Fruit fly (Drosophila melanogaster): ENCODE data around the gene CG9662.

The CG9662 gene

DNA sequence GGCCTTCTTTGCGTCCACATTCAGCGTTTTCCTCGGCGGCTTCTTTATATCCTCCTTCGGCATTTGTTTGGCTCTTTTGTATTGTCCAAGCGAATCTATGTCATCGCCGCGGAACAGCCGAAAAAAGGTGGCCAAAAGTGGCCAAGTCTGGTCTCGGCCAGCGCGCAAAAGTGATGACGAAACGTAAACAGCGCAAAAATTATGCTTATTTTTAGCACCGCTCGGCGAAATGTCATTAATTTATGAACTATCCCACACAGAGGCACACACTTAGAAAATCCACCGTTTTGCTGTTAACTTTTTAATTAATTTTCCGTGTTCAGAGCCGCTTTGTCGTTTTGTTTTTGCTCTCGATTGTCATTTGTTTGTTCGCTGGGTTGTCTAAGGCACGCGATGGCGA is 5.6 kb downstream of the CG9662 start:
- TF ChIP-seq CG12768 (GFP tag; optimal IDR thresholded peaks at IDR 0.05) (no peak), CG5204 (GFP tag; optimal IDR thresholded peaks at IDR 0.05) (no peak), tj (GFP tag; optimal IDR thresholded peaks at IDR 0.05) (peak; percentile 92), pad (GFP tag; optimal IDR thresholded peaks at IDR 0.05) (no peak), cnc (optimal IDR thresholded peaks at IDR 0.05) (no peak), cic (GFP tag; optimal IDR thresholded peaks at IDR 0.05) (no peak), CG7045 (GFP tag; optimal IDR thresholded peaks at IDR 0.05) (no peak), CG7101 (tag; optimal IDR thresholded peaks at IDR 0.05) (no peak), Mnt (GFP tag; optimal IDR thresholded peaks at IDR 0.05) (no peak), CG33017 (tag; optimal IDR thresholded peaks at IDR 0.05) (no peak), kay (GFP tag; ENCODE audit: borderline replicate concordance) (peak; percentile 80), bab1 (GFP tag; optimal IDR thresholded peaks at IDR 0.05) (no peak)

DNA sequence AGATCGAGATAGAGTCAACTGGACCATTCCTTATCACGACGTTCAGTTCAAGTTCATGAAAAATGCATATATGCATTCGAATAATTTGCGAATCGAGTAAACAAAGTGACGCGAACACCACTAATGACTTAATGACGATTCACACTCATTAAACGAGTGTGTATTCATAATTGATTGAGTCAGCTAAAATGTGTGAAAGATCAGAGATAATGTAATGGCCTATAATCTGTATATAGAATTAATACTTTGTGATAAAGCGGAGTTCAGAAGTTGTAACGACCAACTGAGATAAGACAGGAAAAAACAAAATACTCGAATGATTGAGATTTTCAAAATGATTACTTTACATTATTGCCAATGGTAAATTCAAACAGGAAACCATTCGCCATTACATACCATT is 6.7 kb downstream of the CG9662 start:
- no peak for TF ChIP-seq CG5204 (GFP tag; optimal IDR thresholded peaks at IDR 0.05)
- no peak for TF ChIP-seq Crg-1 (GFP tag; optimal IDR thresholded peaks at IDR 0.05)
- no peak for TF ChIP-seq CG33017 (tag; optimal IDR thresholded peaks at IDR 0.05)
- TF ChIP-seq CG1620 (GFP tag; optimal IDR thresholded peaks at IDR 0.05): no peak
- TF ChIP-seq pad (GFP tag; optimal IDR thresholded peaks at IDR 0.05): no peak
- TF ChIP-seq tj (GFP tag; optimal IDR thresholded peaks at IDR 0.05): peak; percentile 49
- TF ChIP-seq kay (GFP tag; ENCODE audit: borderline replicate concordance): peak; percentile 73
- no peak for TF ChIP-seq ovo (GFP tag; optimal IDR thresholded peaks at IDR 0.05)
- no peak for TF ChIP-seq CG7045 (GFP tag; optimal IDR thresholded peaks at IDR 0.05)
- TF ChIP-seq Mnt (GFP tag; optimal IDR thresholded peaks at IDR 0.05): no peak
- no peak for TF ChIP-seq Hr96 (GFP tag; optimal IDR thresholded peaks at IDR 0.05)
- no peak for TF ChIP-seq toe (GFP tag; optimal IDR thresholded peaks at IDR 0.05)
- TF ChIP-seq CG7101 (tag; optimal IDR thresholded peaks at IDR 0.05): no peak
- no peak for TF ChIP-seq CG12768 (GFP tag; optimal IDR thresholded peaks at IDR 0.05)

DNA sequence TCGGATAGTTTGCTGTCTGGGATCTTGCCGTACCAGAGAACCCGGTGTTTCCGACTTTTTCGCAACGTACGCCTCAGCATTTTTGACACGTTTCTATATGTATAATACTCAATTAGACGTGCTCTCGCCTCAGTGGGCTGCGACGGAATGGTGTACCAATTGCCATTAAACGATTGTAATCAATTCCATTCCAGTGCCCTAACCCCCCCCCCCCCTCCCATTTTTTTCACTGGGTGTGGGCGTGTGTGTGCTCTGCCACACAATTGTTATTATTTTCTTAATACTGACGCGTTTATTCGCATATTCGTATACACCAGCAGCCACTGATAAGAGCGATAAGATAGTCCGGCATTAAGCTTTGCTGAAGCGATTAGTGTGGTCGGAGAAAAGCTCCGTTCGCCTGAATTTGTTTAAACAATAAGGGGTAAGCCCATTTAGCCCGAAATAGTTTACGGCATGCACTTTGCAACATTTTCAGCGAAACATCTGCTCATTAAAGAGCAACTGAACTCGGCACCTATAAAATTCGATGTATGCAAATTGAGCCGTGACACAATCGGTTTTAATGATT is 7.4 kb downstream of the CG9662 start:
- TF ChIP-seq kay (GFP tag; ENCODE audit: borderline replicate concordance) (peak; percentile 84), bab1 (GFP tag; optimal IDR thresholded peaks at IDR 0.05) (peak; percentile 5), CG5204 (GFP tag; optimal IDR thresholded peaks at IDR 0.05) (no peak), CG7101 (tag; optimal IDR thresholded peaks at IDR 0.05) (no peak), tj (GFP tag; optimal IDR thresholded peaks at IDR 0.05) (peak; percentile 36), Hr96 (GFP tag; optimal IDR thresholded peaks at IDR 0.05) (no peak), Mnt (GFP tag; optimal IDR thresholded peaks at IDR 0.05) (peak; percentile 58), cic (GFP tag; optimal IDR thresholded peaks at IDR 0.05) (peak; percentile 83), CG12768 (GFP tag; optimal IDR thresholded peaks at IDR 0.05) (peak; percentile 14), CG11617 (GFP tag; optimal IDR thresholded peaks at IDR 0.05) (peak; percentile 20), pad (GFP tag; optimal IDR thresholded peaks at IDR 0.05) (peak; percentile 10), CG33017 (tag; optimal IDR thresholded peaks at IDR 0.05) (peak; percentile 6)

DNA sequence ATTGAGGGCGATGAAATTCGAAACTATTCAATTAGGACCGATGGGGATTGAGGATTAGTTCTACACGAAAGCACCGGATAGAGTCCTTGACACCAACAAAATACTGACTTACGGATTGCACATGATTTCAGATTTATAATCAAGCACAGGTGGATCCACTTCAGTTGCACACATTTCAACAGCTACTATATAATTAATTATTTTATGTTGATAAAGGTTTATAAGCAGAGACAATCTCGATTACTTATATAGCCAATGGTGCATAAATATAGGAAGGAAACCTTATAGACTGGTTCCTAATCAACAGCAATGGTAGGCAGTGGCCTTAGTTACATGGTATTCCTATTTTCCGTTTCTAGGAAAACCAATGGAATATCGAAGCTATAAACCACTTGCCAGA is 8.1 kb downstream of the CG9662 start:
- no peak for TF ChIP-seq Clk (GFP tag; optimal IDR thresholded peaks at IDR 0.05)
- TF ChIP-seq kay (GFP tag; ENCODE audit: borderline replicate concordance): peak; percentile 94

DNA sequence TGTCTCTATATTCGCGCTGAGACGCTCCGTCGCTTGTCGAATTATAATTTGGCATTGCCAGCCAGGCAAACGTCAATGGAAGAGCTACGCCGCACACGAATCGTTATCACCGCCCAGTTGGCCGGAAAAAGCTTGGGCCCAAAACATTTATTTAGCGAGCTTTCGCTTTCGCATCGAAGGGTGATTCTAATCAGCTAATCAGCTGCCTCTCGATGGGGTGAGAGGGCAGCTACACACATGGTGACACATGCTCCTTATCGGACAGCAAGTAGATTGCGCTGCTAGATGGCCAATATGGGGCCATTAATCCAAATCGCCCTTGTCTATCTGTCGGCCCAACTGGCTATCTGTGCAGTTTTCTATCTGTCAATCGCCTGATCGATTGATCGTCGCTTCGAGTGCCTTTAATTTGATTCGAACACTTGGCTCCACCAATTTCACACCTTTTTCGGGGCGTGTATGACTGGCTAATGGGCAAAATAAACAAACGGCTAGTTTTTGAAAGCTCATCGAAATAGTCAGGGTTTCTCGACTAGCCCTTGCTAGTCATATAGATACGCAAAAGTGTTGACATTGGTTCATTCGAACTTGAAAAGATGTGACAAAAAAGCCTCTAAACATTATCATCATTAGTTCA is 10.4 kb downstream of the CG9662 start:
- TF ChIP-seq CG11617 (GFP tag; optimal IDR thresholded peaks at IDR 0.05) (peak; percentile 20), Clk (GFP tag; optimal IDR thresholded peaks at IDR 0.05) (no peak), tj (GFP tag; optimal IDR thresholded peaks at IDR 0.05) (peak; percentile 37), CG12768 (GFP tag; optimal IDR thresholded peaks at IDR 0.05) (peak; percentile 53), Crg-1 (GFP tag; optimal IDR thresholded peaks at IDR 0.05) (no peak), Mnt (GFP tag; optimal IDR thresholded peaks at IDR 0.05) (peak; percentile 74), cic (GFP tag; optimal IDR thresholded peaks at IDR 0.05) (peak; percentile 90), bab1 (GFP tag; optimal IDR thresholded peaks at IDR 0.05) (no peak), CG7045 (GFP tag; optimal IDR thresholded peaks at IDR 0.05) (no peak), CG7101 (tag; optimal IDR thresholded peaks at IDR 0.05) (peak; percentile 6)

DNA sequence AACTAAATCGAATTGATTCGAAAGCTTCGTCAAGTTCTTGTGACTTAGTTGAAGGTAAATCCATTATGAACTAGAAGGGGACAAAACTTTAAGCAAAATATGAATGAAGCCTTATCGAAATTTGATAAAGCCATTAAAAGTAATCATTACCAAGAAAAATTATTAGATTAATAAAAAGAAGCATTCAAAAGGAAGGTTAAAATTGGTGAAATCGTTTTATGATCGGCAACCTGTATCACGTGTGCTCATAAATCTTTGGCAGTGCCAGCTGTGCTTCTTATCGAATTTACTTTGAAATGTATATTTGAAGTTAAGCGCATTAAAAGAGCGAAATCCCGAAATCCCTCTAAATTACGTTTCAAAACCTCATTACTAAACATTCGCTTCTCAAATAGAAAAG is 14.7 kb downstream of the CG9662 start:
- peak; percentile 77 for TF ChIP-seq kay (GFP tag; ENCODE audit: borderline replicate concordance)
- no peak for TF ChIP-seq CG11617 (GFP tag; optimal IDR thresholded peaks at IDR 0.05)

DNA sequence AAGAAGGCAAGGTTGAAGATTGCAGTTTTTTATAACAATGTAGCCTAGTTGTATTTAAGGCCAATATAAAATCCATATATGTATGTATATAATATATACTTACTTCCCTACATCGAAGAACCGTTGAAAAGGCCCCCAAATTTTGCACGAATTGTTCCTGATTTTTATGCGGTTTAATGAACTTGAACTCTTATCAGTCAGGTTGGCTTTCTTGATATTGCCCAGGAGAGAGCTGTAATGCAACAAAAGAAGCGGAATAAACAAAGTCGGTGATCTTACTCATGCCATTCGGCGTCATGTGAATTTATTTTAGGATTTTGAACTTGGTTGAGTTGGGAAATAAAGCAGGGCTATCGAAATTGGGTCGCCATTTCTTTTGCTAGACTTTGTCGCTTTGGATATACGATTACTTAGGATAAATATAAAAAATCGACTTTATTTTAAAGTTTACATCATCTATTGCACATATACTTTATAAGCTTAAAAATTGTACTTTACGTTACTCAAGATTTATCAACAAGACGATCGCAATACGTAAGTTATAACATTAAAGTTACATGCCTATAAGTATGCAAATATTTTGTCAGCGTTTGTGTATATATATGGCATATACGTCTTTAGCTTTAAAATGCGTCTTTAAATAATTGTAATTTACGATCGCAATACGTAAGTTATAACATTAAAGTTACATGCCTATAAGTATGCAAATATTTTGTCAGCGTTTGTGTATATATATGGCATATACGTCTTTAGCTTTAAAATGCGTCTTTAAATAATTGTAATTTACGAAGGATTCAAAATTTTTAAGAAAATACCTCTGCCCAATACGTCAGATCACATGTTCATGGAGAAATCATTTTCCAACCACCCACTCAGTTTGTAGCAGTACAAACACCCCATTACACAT is 19.5 kb downstream of the CG9662 start, which contains the start of gene CG8838:
TSS of gene CG8838 (plus strand) at position 857 of the 907 bp plus-strand sequence.
- TF ChIP-seq Clk (GFP tag; optimal IDR thresholded peaks at IDR 0.05) (no peak), kay (GFP tag; ENCODE audit: borderline replicate concordance) (peak; percentile 54)

All from whole organism, adult.